Fruit fly (Drosophila melanogaster) whole organism, prepupa: ENCODE data around the gene CG31751.

Experiments used
- CG11762 ChIP-seq: fragments of 200-800 bp; sonication (Bioruptor generic); optimal IDR thresholded peaks from 3 replicates; lab custom pipeline; 2016; ENCODE audit warnings: missing biosample characterization, missing genetic modification characterization; ENCODE audit not compliant: insufficient read depth
- CG11902 ChIP-seq: fragments of 200-800 bp; sonication (Bioruptor generic); optimal IDR thresholded peaks from 3 replicates; lab custom pipeline; 2016; ENCODE audit warnings: missing biosample characterization, missing genetic modification characterization
- CG16779 ChIP-seq: fragments of 200-800 bp; sonication (Bioruptor generic); optimal IDR thresholded peaks from 3 replicates; lab custom pipeline; 2017; ENCODE audit warnings: missing biosample characterization, mild to moderate bottlenecking, missing genetic modification characterization
- CG4318 ChIP-seq: fragments of 200-800 bp; sonication (Bioruptor generic); optimal IDR thresholded peaks from 3 replicates; lab custom pipeline; 2017; ENCODE audit warnings: missing biosample characterization, mild to moderate bottlenecking, missing genetic modification characterization
- CG6808 ChIP-seq: fragments of 200-800 bp; sonication (Bioruptor generic); optimal IDR thresholded peaks from 3 replicates; lab custom pipeline; 2017; ENCODE audit warnings: missing biosample characterization, missing genetic modification characterization, mild to moderate bottlenecking, moderate library complexity, missing genetic modification reagents
- CG8319 ChIP-seq: fragments of 200-800 bp; sonication (Bioruptor generic); optimal IDR thresholded peaks from 3 replicates; lab custom pipeline; 2016; ENCODE audit warnings: missing biosample characterization, missing genetic modification characterization
- Eip93F ChIP-seq: fragments of 200-800 bp; sonication (Bioruptor generic); optimal IDR thresholded peaks from 2 replicates; lab custom pipeline; 2016; ENCODE audit warnings: missing biosample characterization, mild to moderate bottlenecking, missing genetic modification characterization
- Gug ChIP-seq: fragments of 200-800 bp; sonication (Bioruptor generic); IDR thresholded peaks from 2 replicates; pipeline ENCODE4 v1.3.6; 2022; ENCODE audit warnings: missing biosample characterization, missing genetic modification characterization
- achi ChIP-seq: fragments of 200-800 bp; sonication (Bioruptor generic); optimal IDR thresholded peaks from 3 replicates; lab custom pipeline; 2016; ENCODE audit warnings: missing biosample characterization, missing genetic modification characterization
- cyc ChIP-seq: fragments of 200-800 bp; sonication (Bioruptor generic); optimal IDR thresholded peaks from 3 replicates; lab custom pipeline; 2016; ENCODE audit warnings: missing biosample characterization, missing genetic modification characterization
- pdm3 ChIP-seq: fragments of 200-800 bp; sonication (Bioruptor generic); optimal IDR thresholded peaks from 3 replicates; lab custom pipeline; 2016; ENCODE audit warnings: missing biosample characterization, missing genetic modification characterization

DNA sequence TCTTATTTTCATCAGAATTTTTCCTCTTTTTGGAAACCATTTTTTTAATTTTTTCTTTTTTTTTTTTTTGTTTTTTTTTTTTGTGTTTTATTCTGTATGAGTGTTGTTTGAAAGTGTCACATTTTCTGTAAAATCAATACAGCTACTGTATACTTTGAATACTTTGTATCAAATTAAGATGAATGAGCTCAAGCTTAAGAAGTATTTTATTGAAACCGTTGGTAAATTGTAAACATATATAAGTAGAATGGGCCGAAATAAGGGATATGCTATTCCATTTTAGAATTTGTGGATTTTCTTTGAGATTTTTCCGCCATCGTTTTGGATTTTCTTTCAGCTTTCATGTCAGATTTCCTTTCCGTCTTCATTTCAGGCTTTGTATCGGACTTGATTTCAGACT is 2.0 kb upstream of the CG31751 start, which contains the start of gene Mst36Fb:
- no peak for TF ChIP-seq Gug
- TF ChIP-seq Eip93F = no peak
- TF ChIP-seq CG4318 (GFP tag; lab: Kevin White, UChicago) = no peak
- no peak for TF ChIP-seq achi (GFP tag; lab: Kevin White, UChicago)
- no peak for TF ChIP-seq CG16779 (tag; lab: Kevin White, UChicago)
- TF ChIP-seq CG11762 (GFP tag; lab: Kevin White, UChicago) = no peak
- no peak for TF ChIP-seq CG8319 (GFP tag; lab: Kevin White, UChicago)
- TF ChIP-seq cyc = no peak
- no peak for TF ChIP-seq pdm3 (GFP tag; lab: Kevin White, UChicago)
- TF ChIP-seq CG11902 (GFP tag; lab: Kevin White, UChicago) = no peak
- no peak for TF ChIP-seq CG6808 (GFP tag; lab: Kevin White, UChicago)
